Worm (Caenorhabditis elegans) whole organism, young adult: ENCODE data around the gene hipr-1.

ENCODE experiments used
- C17E4.6 ChIP-seq: fragments of 200-800 bp; sonication (Bioruptor generic); IDR thresholded peaks from 2 replicates; pipeline ENCODE4 v1.3.6; 2022; ENCODE audit warnings: missing genetic modification reagents, missing genetic modification characterization, missing compliant biosample characterization
- D2030.7 ChIP-seq: fragments of 200-800 bp; sonication (Bioruptor generic); IDR thresholded peaks from 2 replicates; pipeline ENCODE4 v1.3.6; 2022; ENCODE audit warnings: missing genetic modification reagents, missing genetic modification characterization, missing compliant biosample characterization
- ZK185.1 ChIP-seq: sonication (generic microtip); optimal IDR thresholded peaks from 2 replicates; lab custom pipeline; 2016; ENCODE audit warnings: mild to moderate bottlenecking, missing genetic modification characterization, missing compliant biosample characterization; ENCODE audit not compliant: poor library complexity, severe bottlenecking
- ama-1 ChIP-seq, 3 experiments: fragments of 150-350 bp in 1 of 3; sonication (generic microtip) in 2 of 3; optimal IDR thresholded peaks; 2 replicates each; lab custom pipeline; 2014 to 2018; ENCODE audit warnings: missing biosample characterization in 2 of 3, missing genetic modification characterization in 2 of 3, missing genetic modification reagents in 2 of 3
- dpl-1 ChIP-seq: fragments of 150-350 bp; optimal IDR thresholded peaks from 2 replicates; lab custom pipeline; 2014; ENCODE audit warnings: missing biosample characterization, missing genetic modification reagents, missing genetic modification characterization
- ets-4 ChIP-seq: fragments of 200-800 bp; sonication (Bioruptor generic); optimal IDR thresholded peaks from 2 replicates; lab custom pipeline; 2018; ENCODE audit warnings: mild to moderate bottlenecking, missing genetic modification characterization, missing compliant biosample characterization
- lin-35 ChIP-seq, 3 experiments: fragments of 150-350 bp in 2 of 3; sonication (generic microtip) in 1 of 3; optimal IDR thresholded peaks; 2 replicates each; lab custom pipeline; 2014 to 2018; ENCODE audit warnings: missing biosample characterization in 3 of 3, missing genetic modification characterization in 3 of 3, missing genetic modification reagents in 3 of 3
- nfya-1 ChIP-seq: sonication (generic microtip); optimal IDR thresholded peaks from 2 replicates; lab custom pipeline; 2017; ENCODE audit warnings: antibody characterized with exemption, missing compliant biosample characterization, missing genetic modification characterization, borderline replicate concordance; ENCODE audit not compliant: insufficient read depth
- nhr-90 ChIP-seq: sonication (generic microtip); optimal IDR thresholded peaks from 2 replicates; lab custom pipeline; 2016; ENCODE audit warnings: missing genotype, mild to moderate bottlenecking, missing genetic modification characterization, missing compliant biosample characterization
- snpc-4 ChIP-seq, 5 experiments: fragments of 150-350 bp in 1 of 5; sonication (generic microtip) in 4 of 5; optimal IDR thresholded peaks; 2 replicates each; lab custom pipeline; 2014 to 2018; ENCODE audit warnings: missing genetic modification characterization in 5 of 5, missing biosample characterization in 3 of 5, antibody characterized with exemption in 2 of 5, mild to moderate bottlenecking in 2 of 5, missing compliant biosample characterization in 2 of 5, missing genotype in 2 of 5, moderate library complexity in 2 of 5, missing genetic modification reagents in 1 of 5
- unc-130 ChIP-seq: sonication (generic microtip); optimal IDR thresholded peaks from 2 replicates; lab custom pipeline; 2016; ENCODE audit warnings: missing genetic modification reagents, missing genetic modification characterization, missing compliant biosample characterization
- unc-62 ChIP-seq: fragments of 150-350 bp; optimal IDR thresholded peaks from 2 replicates; lab custom pipeline; 2014; ENCODE audit warnings: missing biosample characterization, missing genetic modification reagents, missing genetic modification characterization
- ztf-22 ChIP-seq: fragments of 200-800 bp; sonication (Bioruptor generic); optimal IDR thresholded peaks from 2 replicates; lab custom pipeline; 2018; ENCODE audit warnings: mild to moderate bottlenecking, missing genetic modification characterization, moderate library complexity, missing compliant biosample characterization
- ztf-25 ChIP-seq: fragments of 200-800 bp; sonication (Bioruptor generic); IDR thresholded peaks from 2 replicates; pipeline ENCODE4 v1.3.6; 2022; ENCODE audit warnings: missing genetic modification reagents, missing genetic modification characterization, missing compliant biosample characterization

- no peak for TF ChIP-seq lin-35 (GFP tag; optimal IDR thresholded peaks at IDR 0.05; lab: Kevin White, UChicago)
- no peak for TF ChIP-seq ztf-25 (GFP tag; lab: Robert Waterston, UW)
- no peak for TF ChIP-seq ZK185.1 (tag; lab: Kevin White, UChicago)
- no peak for TF ChIP-seq unc-130 (GFP tag; lab: Kevin White, UChicago)
- no peak for TF ChIP-seq nhr-90 (tag; lab: Kevin White, UChicago)
- no peak for TF ChIP-seq D2030.7 (GFP tag; lab: Robert Waterston, UW)
- TF ChIP-seq ets-4 (GFP tag; lab: Kevin White, UChicago), result no peak
- TF ChIP-seq C17E4.6 (GFP tag; lab: Robert Waterston, UW), result no peak
- TF ChIP-seq nfya-1 (tag; lab: Kevin White, UChicago), result no peak
- TF ChIP-seq snpc-4 (GFP tag; optimal IDR thresholded peaks at IDR 0.05; lab: Kevin White, UChicago), result no peak
- TF ChIP-seq snpc-4 (tag; optimal IDR thresholded peaks at IDR 0.05; lab: Kevin White, UChicago), result no peak
- TF ChIP-seq ztf-22 (GFP tag; lab: Kevin White, UChicago), result no peak
- TF ChIP-seq ama-1 (optimal IDR thresholded peaks at IDR 0.05; lab: Kevin White, UChicago), result no peak
- no peak for TF ChIP-seq ama-1 (GFP tag; optimal IDR thresholded peaks at IDR 0.05; lab: Kevin White, UChicago)
- TF ChIP-seq unc-62, result no peak
- TF ChIP-seq dpl-1 (GFP tag; lab: Kevin White, UChicago), result no peak
Observed at ce11 chrIII:8761040-8761654, 41.1 kb downstream of the hipr-1 start, which contains the start of gene aak-1.
